Fruit fly (Drosophila melanogaster): Measurements from ENCODE around the gene CG17681.

The CG17681 gene

DNA sequence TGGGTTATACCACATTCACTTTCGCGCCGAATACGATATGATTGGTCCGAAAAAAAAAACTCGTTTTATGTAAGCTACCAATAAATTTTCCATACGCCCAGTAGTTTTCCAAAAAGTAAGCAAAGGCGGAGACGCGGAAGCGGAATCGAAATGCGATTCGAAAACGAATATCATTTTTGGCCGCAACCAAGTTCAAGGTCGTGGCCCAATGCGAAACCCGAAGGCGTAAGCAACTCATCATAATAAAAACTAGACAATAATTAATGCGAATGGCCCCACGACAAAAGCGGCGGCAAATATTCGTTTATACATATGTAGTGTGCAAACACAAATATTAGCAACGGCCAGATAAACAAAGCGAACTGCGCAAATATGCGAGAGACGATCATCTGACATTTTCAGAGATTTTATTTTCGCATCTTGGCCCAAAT lies 16.5 kb upstream of the CG17681 start (continued):
- TF ChIP-seq abd-A (tag; optimal IDR thresholded peaks at IDR 0.05), result peak; percentile 93
- peak; percentile 87; the same call in 3 of the 4 replicates for TF ChIP-seq chinmo (GFP tag; IDR thresholded peaks at IDR 0.05; ENCODE audit: partially characterized antibody)
- TF ChIP-seq Ravus (GFP tag; IDR thresholded peaks at IDR 0.05), result no peak
- no peak for TF ChIP-seq CG10565 (GFP tag; optimal IDR thresholded peaks at IDR 0.05)
- TF ChIP-seq Myb (GFP tag; optimal IDR thresholded peaks at IDR 0.05), result peak; percentile 14
- 0 out of 3 replicates have a peak, but pooled peaks have one; percentile 10 for TF ChIP-seq otp (GFP tag; IDR thresholded peaks at IDR 0.05)
- peak; percentile 2 for TF ChIP-seq mirr (GFP tag; optimal IDR thresholded peaks at IDR 0.05)
- peak; percentile 75 for TF ChIP-seq CG3281 (GFP tag; optimal IDR thresholded peaks at IDR 0.05)
- TF ChIP-seq Blimp-1 (GFP tag; optimal IDR thresholded peaks at IDR 0.05), result peak; percentile 67
- peak; percentile 18 for TF ChIP-seq CG3995 (GFP tag; optimal IDR thresholded peaks at IDR 0.05)
- peak; percentile 75 for TF ChIP-seq CG18599 (GFP tag; optimal IDR thresholded peaks at IDR 0.05)
- no peak for TF ChIP-seq gcm2 (GFP tag; optimal IDR thresholded peaks at IDR 0.05)
- TF ChIP-seq CG9817 (tag; optimal IDR thresholded peaks at IDR 0.05), result peak; percentile 28
- peak; percentile 85 for TF ChIP-seq CG12769 (tag; optimal IDR thresholded peaks at IDR 0.05)
- TF ChIP-seq CG11247 (GFP tag; IDR thresholded peaks at IDR 0.05), result peak; percentile 17; the same call in 1 of the 2 replicates
- TF ChIP-seq caup (GFP tag; optimal IDR thresholded peaks at IDR 0.05; ENCODE audit: severe bottlenecking), result peak; percentile 82
- TF ChIP-seq CG13287 (GFP tag; IDR thresholded peaks at IDR 0.05; ENCODE audit: partially characterized antibody), result peak; percentile 11; the same call in 1 of the 2 replicates
- TF ChIP-seq HmgZ (tag; optimal IDR thresholded peaks at IDR 0.05), result peak; percentile 12
- peak; percentile 45 for TF ChIP-seq Fer1 (GFP tag; optimal IDR thresholded peaks at IDR 0.05)
- TF ChIP-seq Eip74EF (GFP tag; optimal IDR thresholded peaks at IDR 0.05), result peak in 1 of 2 experiments; percentile 99
- TF ChIP-seq E2f2 (GFP tag; IDR thresholded peaks at IDR 0.05), result no peak; the same call in 1 of the 2 replicates
- TF ChIP-seq dysf (GFP tag; IDR thresholded peaks at IDR 0.05), result peak; percentile 37; the same call in 1 of the 3 replicates
- TF ChIP-seq CG11456 (GFP tag; IDR thresholded peaks at IDR 0.05), result peak; percentile 46; the same call in 1 of the 3 replicates
- TF ChIP-seq CG13624 (GFP tag; optimal IDR thresholded peaks at IDR 0.05), result peak; percentile 74
- TF ChIP-seq CG9727 (GFP tag; optimal IDR thresholded peaks at IDR 0.05), result peak; percentile 40
- TF ChIP-seq salm (tag; optimal IDR thresholded peaks at IDR 0.05), result no peak
- TF ChIP-seq CG4360 (GFP tag; IDR thresholded peaks at IDR 0.05), result no peak
- TF ChIP-seq vvl (GFP tag; IDR thresholded peaks at IDR 0.05), result peak; percentile 35; the same call in 1 of the 2 replicates
- peak; percentile 31 for TF ChIP-seq HLH54F (GFP tag; optimal IDR thresholded peaks at IDR 0.05)
- TF ChIP-seq sd (tag; optimal IDR thresholded peaks at IDR 0.05), result peak; percentile 78
- peak; percentile 48 for TF ChIP-seq CG18619 (GFP tag; optimal IDR thresholded peaks at IDR 0.05)
- peak; percentile 93 for TF ChIP-seq Med (GFP tag)
- peak; percentile 45 for TF ChIP-seq CG6813 (GFP tag; optimal IDR thresholded peaks at IDR 0.05)
- TF ChIP-seq dpn (GFP tag; optimal IDR thresholded peaks at IDR 0.05), result peak in 1 of 2 experiments; percentile 43
- TF ChIP-seq NFAT (GFP tag; IDR thresholded peaks at IDR 0.05), result peak; percentile 80; the same call in 1 of the 2 replicates
- no peak for TF ChIP-seq cad (GFP tag; optimal IDR thresholded peaks at IDR 0.05)
- TF ChIP-seq lilli (GFP tag; optimal IDR thresholded peaks at IDR 0.05), result peak; percentile 46
- TF ChIP-seq Bteb2 (GFP tag; optimal IDR thresholded peaks at IDR 0.05), result peak; percentile 62
- TF ChIP-seq chif (GFP tag; optimal IDR thresholded peaks at IDR 0.05), result peak in 1 of 2 experiments; percentile 17
- peak; percentile 41 for TF ChIP-seq Hand (GFP tag; optimal IDR thresholded peaks at IDR 0.05)
- peak; percentile 64 for TF ChIP-seq CG12071 (GFP tag; optimal IDR thresholded peaks at IDR 0.05)
- TF ChIP-seq rib (GFP tag; IDR thresholded peaks at IDR 0.05), result peak; percentile 90
- peak; percentile 39 for TF ChIP-seq CG7786 (GFP tag; optimal IDR thresholded peaks at IDR 0.05)
- 0 out of 3 replicates have a peak, but pooled peaks have one; percentile 49 for TF ChIP-seq CG11695 (GFP tag; IDR thresholded peaks at IDR 0.05)
- TF ChIP-seq corto (GFP tag; optimal IDR thresholded peaks at IDR 0.05), result no peak
- TF ChIP-seq CG7987 (GFP tag; optimal IDR thresholded peaks at IDR 0.05), result peak; percentile 73
- peak; percentile 37; the same call in 1 of the 2 replicates for TF ChIP-seq CG32532 (GFP tag; IDR thresholded peaks at IDR 0.05)
- TF ChIP-seq Vsx1 (GFP tag; optimal IDR thresholded peaks at IDR 0.05), result no peak
- TF ChIP-seq BEAF-32 (GFP tag; optimal IDR thresholded peaks at IDR 0.05), result no peak

All from whole organism, embryonic.